Fruit fly (Drosophila melanogaster): Measurements from ENCODE around the gene Dnaaf4.

DNA sequence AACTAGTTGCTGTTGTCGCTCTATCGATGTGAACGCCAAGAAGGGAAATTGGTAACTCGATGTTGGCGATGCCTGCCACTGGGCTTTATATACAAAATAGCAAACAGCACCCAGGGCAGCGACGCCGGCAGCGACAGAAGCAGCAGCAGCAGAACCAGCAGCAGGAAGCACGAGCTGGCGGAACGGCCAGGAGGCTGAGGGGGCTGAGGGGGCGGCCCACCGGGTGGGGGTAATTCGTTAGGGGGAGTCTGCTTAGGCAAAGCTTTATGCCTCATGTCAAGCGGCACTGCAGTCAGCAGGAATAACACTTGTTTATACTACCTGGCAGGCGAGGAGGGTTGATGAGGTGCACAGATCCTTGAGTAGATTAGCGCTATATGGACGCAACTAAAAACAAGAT lies 40.2 kb downstream of the Dnaaf4 start, which contains the start of gene AstC:
- TF ChIP-seq CG6276 (GFP tag; optimal IDR thresholded peaks at IDR 0.05) (no peak), Lpt (GFP tag; optimal IDR thresholded peaks at IDR 0.05) (no peak), cyc (GFP tag; optimal IDR thresholded peaks at IDR 0.05) (no peak), ss (GFP tag; optimal IDR thresholded peaks at IDR 0.05) (no peak), CG16779 (tag; optimal IDR thresholded peaks at IDR 0.05) (no peak), Sox102F (GFP tag; optimal IDR thresholded peaks at IDR 0.05) (no peak)

Measured in whole organism, prepupa.